Fruit fly (Drosophila melanogaster) whole organism, wandering third instar larva: ENCODE results near the gene CG9986.

Experiments used
- Abd-B ChIP-seq: fragments of >200 bp; optimal IDR thresholded peaks from 2 replicates; lab custom pipeline; 2017; ENCODE audit warnings: missing biosample characterization, missing genetic modification characterization
- CG32264 ChIP-seq: fragments of 200-800 bp; sonication (Bioruptor generic); optimal IDR thresholded peaks from 2 replicates; lab custom pipeline; 2016; ENCODE audit warnings: missing biosample characterization, missing genetic modification characterization
- CG9705 ChIP-seq: fragments of 200-800 bp; sonication (Bioruptor generic); optimal IDR thresholded peaks from 2 replicates; lab custom pipeline; 2018; ENCODE audit warnings: missing biosample characterization, mild to moderate bottlenecking, missing genetic modification characterization
- HLH106 ChIP-seq: fragments of 200-800 bp; optimal IDR thresholded peaks from 3 replicates; lab custom pipeline; 2019; ENCODE audit warnings: missing biosample characterization, mild to moderate bottlenecking, missing genetic modification characterization, moderate library complexity
- Hnf4 ChIP-seq: fragments of 200-800 bp; sonication (Bioruptor generic); optimal IDR thresholded peaks from 2 replicates; lab custom pipeline; 2016; ENCODE audit warnings: missing biosample characterization, mild to moderate bottlenecking, missing genetic modification characterization
- Hr78 ChIP-seq: fragments of >200 bp; optimal IDR thresholded peaks from 2 replicates; lab custom pipeline; 2017; ENCODE audit warnings: missing biosample characterization, missing genetic modification characterization
- Hr83 ChIP-seq: fragments of 200-300 bp; sonication (Bioruptor generic); optimal IDR thresholded peaks from 2 replicates; lab custom pipeline; 2016; ENCODE audit warnings: missing biosample characterization, mild to moderate bottlenecking, missing genetic modification characterization, moderate library complexity; ENCODE audit not compliant: poor library complexity, severe bottlenecking
- Jra ChIP-seq: sonication (Bioruptor generic); optimal IDR thresholded peaks from 2 replicates; lab custom pipeline; 2016; ENCODE audit warnings: missing biosample characterization, missing genetic modification characterization
- Mio ChIP-seq: sonication (Bioruptor generic); optimal IDR thresholded peaks from 2 replicates; lab custom pipeline; 2016; ENCODE audit warnings: missing biosample characterization, missing genetic modification characterization
- Myc ChIP-seq: fragments of >200 bp; optimal IDR thresholded peaks from 2 replicates; lab custom pipeline; 2017
- N ChIP-seq: fragments of >200 bp; optimal IDR thresholded peaks from 2 replicates; lab custom pipeline; 2018; ENCODE audit warnings: missing biosample characterization, missing external identifiers, missing genetic modification characterization
- OdsH ChIP-seq: fragments of 200-800 bp; sonication (Bioruptor generic); optimal IDR thresholded peaks from 2 replicates; lab custom pipeline; 2016; ENCODE audit warnings: missing biosample characterization, mild to moderate bottlenecking, missing genetic modification characterization
- Rel ChIP-seq, 2 experiments: fragments of 200-800 bp; sonication (Bioruptor generic) in 1 of 2; optimal IDR thresholded peaks; 2 replicates in 1 of 2; 3 replicates in 1 of 2; lab custom pipeline; 2016 to 2019; ENCODE audit warnings: mild to moderate bottlenecking in 2 of 2, missing biosample characterization in 2 of 2, missing genetic modification characterization in 2 of 2, moderate library complexity in 1 of 2
- Sp1 ChIP-seq: fragments of 200-800 bp; sonication (Bioruptor generic); optimal IDR thresholded peaks from 3 replicates; lab custom pipeline; 2019; ENCODE audit warnings: missing biosample characterization, mild to moderate bottlenecking, missing genetic modification characterization, moderate library complexity
- br ChIP-seq: fragments of 200-800 bp; sonication (Bioruptor generic); optimal IDR thresholded peaks from 2 replicates; lab custom pipeline; 2016; ENCODE audit warnings: missing biosample characterization, missing genetic modification characterization
- brk ChIP-seq: fragments of 200-800 bp; sonication (Bioruptor generic); optimal IDR thresholded peaks from 2 replicates; lab custom pipeline; 2016; ENCODE audit warnings: missing biosample characterization, mild to moderate bottlenecking, missing genetic modification characterization
- dl ChIP-seq, 2 experiments: fragments of 175-275, 200-275 bp in 1 of 2; fragments of 200-275 bp in 1 of 2; sonication (Bioruptor generic); optimal IDR thresholded peaks; lab custom pipeline; 2018; ENCODE audit warnings: mild to moderate bottlenecking in 2 of 2, missing biosample characterization in 2 of 2, missing genetic modification characterization in 2 of 2, moderate library complexity in 2 of 2; ENCODE audit not compliant: partially characterized antibody in 2 of 2, insufficient read depth in 1 of 2
- dmrt93B ChIP-seq: fragments of 200-800 bp; sonication (Bioruptor generic); optimal IDR thresholded peaks from 2 replicates; lab custom pipeline; 2018; ENCODE audit warnings: missing biosample characterization, mild to moderate bottlenecking, missing genetic modification characterization
- dsf ChIP-seq: sonication (Bioruptor generic); optimal IDR thresholded peaks from 2 replicates; lab custom pipeline; 2016; ENCODE audit warnings: missing biosample characterization, missing genetic modification characterization, borderline replicate concordance
- ey ChIP-seq: fragments of 200-800 bp; sonication (Bioruptor generic); optimal IDR thresholded peaks from 2 replicates; lab custom pipeline; 2016; ENCODE audit warnings: missing biosample characterization, missing genetic modification characterization
- foxo ChIP-seq, 2 experiments: fragments of 200-800 bp; sonication (Bioruptor generic); optimal IDR thresholded peaks; 2 replicates in 1 of 2; 3 replicates in 1 of 2; lab custom pipeline; 2016 to 2017; ENCODE audit warnings: missing biosample characterization in 2 of 2, missing genetic modification characterization in 2 of 2
- fru ChIP-seq: fragments of 200-800 bp; sonication (Bioruptor generic); optimal IDR thresholded peaks from 3 replicates; lab custom pipeline; 2016; ENCODE audit warnings: missing biosample characterization, mild to moderate bottlenecking, missing genetic modification characterization
- h ChIP-seq: fragments of 200-800 bp; sonication (Bioruptor generic); optimal IDR thresholded peaks from 3 replicates; lab custom pipeline; 2016; ENCODE audit warnings: missing biosample characterization, mild to moderate bottlenecking, missing genetic modification characterization
- pan ChIP-seq: fragments of >200 bp; optimal IDR thresholded peaks from 2 replicates; lab custom pipeline; 2017
- rgr ChIP-seq: fragments of 200-800 bp; sonication (Bioruptor generic); optimal IDR thresholded peaks from 3 replicates; lab custom pipeline; 2016; ENCODE audit warnings: missing biosample characterization, mild to moderate bottlenecking, missing genetic modification characterization
- sage ChIP-seq: fragments of 200-800 bp; sonication (Bioruptor generic); optimal IDR thresholded peaks from 2 replicates; lab custom pipeline; 2016; ENCODE audit warnings: missing biosample characterization, mild to moderate bottlenecking, missing genetic modification characterization
- sv ChIP-seq: fragments of 200-800 bp; sonication (Bioruptor generic); optimal IDR thresholded peaks from 3 replicates; lab custom pipeline; 2016; ENCODE audit warnings: missing biosample characterization, missing genetic modification characterization
- usp ChIP-seq: fragments of >200 bp; optimal IDR thresholded peaks from 2 replicates; lab custom pipeline; 2017; ENCODE audit warnings: missing biosample characterization, missing genetic modification characterization
- woc ChIP-seq: sonication (Bioruptor generic); optimal IDR thresholded peaks from 2 replicates; lab custom pipeline; 2016; ENCODE audit warnings: missing biosample characterization, mild to moderate bottlenecking, missing genetic modification characterization

Gene CG9986

dm6 chr3R:28585076-28585821 is 20.6 kb upstream of the CG9986 start, which contains the start of gene fkh (continued):
- TF ChIP-seq Rel (GFP tag; optimal IDR thresholded peaks at IDR 0.05; lab: Kevin White, UChicago) (peak; percentile 83), Rel (tag; optimal IDR thresholded peaks at IDR 0.05; lab: Kevin White, UChicago) (peak; percentile 49), Jra (GFP tag; lab: Kevin White, UChicago) (peak; percentile 99), sage (GFP tag; lab: Kevin White, UChicago) (peak; percentile 55), ey (peak; percentile 90)

- TF ChIP-seq CG9705 (GFP tag; lab: Kevin White, UChicago): no peak
These were observed 19.7 kb upstream of the CG9986 start for dm6 chr3R:28586224-28586623.

dm6 chr3R:28586943-28587342 is 18.9 kb upstream of the CG9986 start:
- no peak for TF ChIP-seq pan (lab: Kevin White, UChicago)
- TF ChIP-seq OdsH (GFP tag; lab: Kevin White, UChicago): peak; percentile 55
- TF ChIP-seq rgr (GFP tag; lab: Kevin White, UChicago): peak; percentile 57
- TF ChIP-seq brk (GFP tag; lab: Kevin White, UChicago): no peak
- peak; percentile 31 for TF ChIP-seq Sp1
- no peak for TF ChIP-seq dl (GFP tag; optimal IDR thresholded peaks at IDR 0.05; lab: Kevin White, UChicago; ENCODE audit: insufficient read depth in 1 of 2, partially characterized antibody in 2 of 2)
- TF ChIP-seq Hr83: peak; percentile 31
- TF ChIP-seq foxo (GFP tag; optimal IDR thresholded peaks at IDR 0.05; lab: Kevin White, UChicago): peak in 1 of 2 experiments; percentile 35
- TF ChIP-seq h: peak; percentile 38
- peak; percentile 8 for TF ChIP-seq sv (GFP tag; lab: Kevin White, UChicago)
- TF ChIP-seq fru (GFP tag; lab: Kevin White, UChicago): peak; percentile 24

dm6 chr3R:28588395-28589050 is 17.4 kb upstream of the CG9986 start:
- no peak for TF ChIP-seq dsf (GFP tag; lab: Kevin White, UChicago)
- TF ChIP-seq Myc: no peak
- TF ChIP-seq fru (GFP tag; lab: Kevin White, UChicago): no peak
- TF ChIP-seq sv (GFP tag; lab: Kevin White, UChicago): no peak
- no peak for TF ChIP-seq usp (GFP tag; lab: Kevin White, UChicago)
- TF ChIP-seq brk (GFP tag; lab: Kevin White, UChicago): no peak
- no peak for TF ChIP-seq CG32264 (GFP tag; lab: Kevin White, UChicago)
- no peak for TF ChIP-seq Hr78 (GFP tag; lab: Kevin White, UChicago)
- no peak for TF ChIP-seq HLH106 (tag; lab: Kevin White, UChicago)
- TF ChIP-seq Hnf4: no peak
- TF ChIP-seq CG9705 (GFP tag; lab: Kevin White, UChicago): no peak
- no peak for TF ChIP-seq sage (GFP tag; lab: Kevin White, UChicago)
- no peak for TF ChIP-seq br (GFP tag; lab: Kevin White, UChicago)
- no peak for TF ChIP-seq h
- no peak for TF ChIP-seq woc (GFP tag; lab: Kevin White, UChicago)
- no peak for TF ChIP-seq dmrt93B
- TF ChIP-seq ey: no peak
- no peak for TF ChIP-seq dl (GFP tag; optimal IDR thresholded peaks at IDR 0.05; lab: Kevin White, UChicago; ENCODE audit: insufficient read depth in 1 of 2, partially characterized antibody in 2 of 2)
- TF ChIP-seq Abd-B: no peak

dm6 chr3R:28590462-28590861 is 15.4 kb upstream of the CG9986 start:
- TF ChIP-seq Hr78 (GFP tag; lab: Kevin White, UChicago) (no peak), Hnf4 (no peak), Hr83 (no peak), N (GFP tag; lab: Kevin White, UChicago) (no peak), dmrt93B (no peak), Sp1 (no peak), Mio (GFP tag; lab: Kevin White, UChicago) (no peak), pan (lab: Kevin White, UChicago) (no peak), brk (GFP tag; lab: Kevin White, UChicago) (no peak)
